Fruit fly (Drosophila melanogaster) whole organism, embryonic: Measurements from ENCODE around the gene fd96Ca.
A peak's percentile ranks its signal among the peaks of the same experiment; 100 is the strongest.

ENCODE experiments used
- Adf1 ChIP-seq: fragments of 200-800 bp; sonication (Bioruptor generic); IDR thresholded peaks from 2 replicates; pipeline ENCODE4 v1.3.6; 2022; ENCODE audit warnings: missing biosample characterization, missing genetic modification characterization
- Blimp-1 ChIP-seq: fragments of 200-800 bp; sonication (Bioruptor generic); optimal IDR thresholded peaks from 3 replicates; lab custom pipeline; 2018; ENCODE audit warnings: missing biosample characterization, missing genetic modification characterization, mild to moderate bottlenecking, moderate library complexity, missing genetic modification reagents
- CG10654 ChIP-seq: fragments of 200-800 bp; sonication (Bioruptor generic); optimal IDR thresholded peaks from 2 replicates; lab custom pipeline; 2016; ENCODE audit warnings: missing biosample characterization, missing genetic modification characterization
- CG11504 ChIP-seq: fragments of 200-800 bp; sonication (Bioruptor generic); optimal IDR thresholded peaks from 3 replicates; lab custom pipeline; 2019; ENCODE audit warnings: missing biosample characterization, mild to moderate bottlenecking, missing genetic modification characterization, moderate library complexity
- CG14014 ChIP-seq: fragments of 200-800 bp; sonication (Bioruptor generic); IDR thresholded peaks from 2 replicates; pipeline ENCODE4 v1.3.6; 2022; ENCODE audit warnings: missing biosample characterization, missing genetic modification characterization
- CG17186 ChIP-seq: fragments of 200-800 bp; sonication (Bioruptor generic); optimal IDR thresholded peaks from 3 replicates; lab custom pipeline; 2017; ENCODE audit warnings: missing biosample characterization, missing genetic modification reagents, missing genetic modification characterization
- CG17912 ChIP-seq: fragments of 200-800 bp; sonication (Bioruptor generic); optimal IDR thresholded peaks from 2 replicates; lab custom pipeline; 2018; ENCODE audit warnings: missing biosample characterization, mild to moderate bottlenecking, missing genetic modification characterization
- CG2199 ChIP-seq: fragments of 200-800 bp; sonication (Bioruptor generic); IDR thresholded peaks from 3 replicates; pipeline ENCODE4 v1.3.6; 2022; ENCODE audit warnings: missing biosample characterization, missing genetic modification characterization
- CG3407 ChIP-seq: fragments of 200-800 bp; sonication (Bioruptor generic); optimal IDR thresholded peaks from 2 replicates; lab custom pipeline; 2018; ENCODE audit warnings: missing biosample characterization, mild to moderate bottlenecking, missing genetic modification characterization
- CG3995 ChIP-seq: fragments of 200-800 bp; sonication (Bioruptor generic); optimal IDR thresholded peaks from 3 replicates; lab custom pipeline; 2016; ENCODE audit warnings: missing biosample characterization, missing genetic modification characterization
- CG7839 ChIP-seq: fragments of 200-800 bp; sonication (Bioruptor generic); optimal IDR thresholded peaks from 3 replicates; lab custom pipeline; 2018; ENCODE audit warnings: missing biosample characterization, mild to moderate bottlenecking, missing genetic modification characterization, moderate library complexity
- CG7987 ChIP-seq: fragments of 200-800 bp; sonication (Bioruptor generic); optimal IDR thresholded peaks from 2 replicates; lab custom pipeline; 2018; ENCODE audit warnings: missing biosample characterization, mild to moderate bottlenecking, missing genetic modification characterization, moderate library complexity
- CG8359 ChIP-seq: fragments of 200-800 bp; sonication (Bioruptor generic); optimal IDR thresholded peaks from 2 replicates; lab custom pipeline; 2017; ENCODE audit warnings: missing biosample characterization, mild to moderate bottlenecking, missing genetic modification characterization, borderline replicate concordance
- D ChIP-seq, 2 experiments: fragments of 200-800 bp in 1 of 2; fragments of >200 bp in 1 of 2; sonication (Bioruptor generic) in 1 of 2; optimal IDR thresholded peaks; 2 replicates in 1 of 2; 3 replicates in 1 of 2; lab custom pipeline; 2017; ENCODE audit warnings: mild to moderate bottlenecking in 1 of 2, missing biosample characterization in 1 of 2, missing genetic modification characterization in 1 of 2, missing genetic modification reagents in 1 of 2
- D19A ChIP-seq: fragments of 200-800 bp; optimal IDR thresholded peaks from 3 replicates; lab custom pipeline; 2019; ENCODE audit warnings: missing biosample characterization, mild to moderate bottlenecking, missing genetic modification characterization, moderate library complexity
- Fer2 ChIP-seq: fragments of 200-800 bp; sonication (Bioruptor generic); optimal IDR thresholded peaks from 2 replicates; lab custom pipeline; 2018; ENCODE audit warnings: missing biosample characterization, mild to moderate bottlenecking, missing genetic modification characterization, moderate library complexity
- Gug ChIP-seq: fragments of 200-800 bp; sonication (Bioruptor generic); IDR thresholded peaks from 4 replicates; pipeline ENCODE4 v1.3.6; 2022; ENCODE audit warnings: missing biosample characterization, missing genetic modification characterization
- HHEX ChIP-seq: fragments of 200-800 bp; sonication (Bioruptor generic); optimal IDR thresholded peaks from 3 replicates; lab custom pipeline; 2017; ENCODE audit warnings: missing biosample characterization, mild to moderate bottlenecking, missing genetic modification characterization, missing genetic modification reagents
- Hand ChIP-seq: fragments of 200-800 bp; sonication (Bioruptor generic); optimal IDR thresholded peaks from 2 replicates; lab custom pipeline; 2017; ENCODE audit warnings: mild to moderate bottlenecking, missing biosample characterization, missing genetic modification reagents, missing genetic modification characterization
- HmgD ChIP-seq: fragments of 200-800 bp; sonication (Bioruptor generic); optimal IDR thresholded peaks from 3 replicates; lab custom pipeline; 2016; ENCODE audit warnings: missing biosample characterization, missing genetic modification characterization
- HmgZ ChIP-seq: fragments of 200-800 bp; sonication (Bioruptor generic); optimal IDR thresholded peaks from 2 replicates; lab custom pipeline; 2018; ENCODE audit warnings: missing biosample characterization, mild to moderate bottlenecking, missing genetic modification characterization
- Meics ChIP-seq: fragments of 200-800 bp; sonication (Bioruptor generic); optimal IDR thresholded peaks from 2 replicates; lab custom pipeline; 2017; ENCODE audit warnings: missing biosample characterization, mild to moderate bottlenecking, missing genetic modification characterization
- NC2α ChIP-seq: fragments of 200-800 bp; sonication (Bioruptor generic); optimal IDR thresholded peaks from 2 replicates; lab custom pipeline; 2016; ENCODE audit warnings: missing biosample characterization, missing genetic modification characterization
- Nf-YB ChIP-seq: fragments of 200-800 bp; sonication (Bioruptor generic); optimal IDR thresholded peaks from 3 replicates; lab custom pipeline; 2019; ENCODE audit warnings: missing biosample characterization, mild to moderate bottlenecking, missing genetic modification characterization, moderate library complexity
- Oli ChIP-seq: fragments of 200-800 bp; sonication (Bioruptor generic); optimal IDR thresholded peaks from 2 replicates; lab custom pipeline; 2018; ENCODE audit warnings: missing biosample characterization, mild to moderate bottlenecking, missing genetic modification characterization, moderate library complexity
- Poxn ChIP-seq: fragments of 200-800 bp; sonication (Bioruptor generic); IDR thresholded peaks from 2 replicates; pipeline ENCODE4 v1.3.6; 2022; ENCODE audit warnings: missing biosample characterization, missing genetic modification characterization
- Sin3A ChIP-seq: fragments of >200 bp; optimal IDR thresholded peaks from 2 replicates; lab custom pipeline; 2018
- Sry-δ ChIP-seq: fragments of 200-800 bp; sonication (Bioruptor generic); optimal IDR thresholded peaks from 2 replicates; lab custom pipeline; 2016; ENCODE audit warnings: missing biosample characterization, missing genetic modification characterization
- Ssrp ChIP-seq: fragments of 200-800 bp; sonication (Bioruptor generic); optimal IDR thresholded peaks from 2 replicates; lab custom pipeline; 2018; ENCODE audit warnings: missing biosample characterization, mild to moderate bottlenecking, missing genetic modification characterization, moderate library complexity
- chinmo ChIP-seq: fragments of 200-800 bp; sonication (Bioruptor generic); IDR thresholded peaks from 4 replicates; pipeline ENCODE4 v1.3.6; 2022; ENCODE audit warnings: missing biosample characterization, missing genetic modification characterization; ENCODE audit not compliant: partially characterized antibody
- ci ChIP-seq: fragments of 200-800 bp; sonication (Bioruptor generic); IDR thresholded peaks from 3 replicates; pipeline ENCODE4 v1.3.6; 2022; ENCODE audit warnings: missing biosample characterization, missing genetic modification characterization
- croc ChIP-seq: fragments of 200-800 bp; sonication (Bioruptor generic); conservative IDR thresholded peaks from 3 replicates; pipeline ENCODE4 v1.3.6; 2022; ENCODE audit warnings: missing biosample characterization, missing genetic modification characterization
- dati ChIP-seq: fragments of 200-800 bp; sonication (Bioruptor generic); IDR thresholded peaks from 2 replicates; pipeline ENCODE4 v1.3.6; 2022; ENCODE audit warnings: missing biosample characterization, missing genetic modification characterization
- en ChIP-seq: fragments of 200-800 bp; sonication (Bioruptor generic); optimal IDR thresholded peaks from 2 replicates; lab custom pipeline; 2016; ENCODE audit warnings: missing biosample characterization, missing genetic modification characterization
- gcm ChIP-seq: fragments of 200-800 bp; sonication (Bioruptor generic); optimal IDR thresholded peaks from 2 replicates; lab custom pipeline; 2019; ENCODE audit warnings: missing biosample characterization, mild to moderate bottlenecking, missing genetic modification characterization, moderate library complexity
- gem ChIP-seq: fragments of 200-800 bp; sonication (Bioruptor generic); optimal IDR thresholded peaks from 2 replicates; lab custom pipeline; 2019; ENCODE audit warnings: missing biosample characterization, mild to moderate bottlenecking, missing genetic modification characterization, moderate library complexity
- gro ChIP-seq: fragments of 200-800 bp; sonication (Bioruptor generic); optimal IDR thresholded peaks from 2 replicates; lab custom pipeline; 2016; ENCODE audit warnings: missing biosample characterization, missing genetic modification characterization
- ham ChIP-seq: fragments of 200-800 bp; sonication (Bioruptor generic); IDR thresholded peaks from 2 replicates; pipeline ENCODE4 v1.3.6; 2022; ENCODE audit warnings: missing biosample characterization, missing genetic modification characterization
- kah ChIP-seq: fragments of 200-800 bp; sonication (Bioruptor generic); optimal IDR thresholded peaks from 2 replicates; lab custom pipeline; 2018; ENCODE audit warnings: missing biosample characterization, mild to moderate bottlenecking, missing genetic modification characterization
- lbe ChIP-seq: fragments of 200-800 bp; sonication (Bioruptor generic); optimal IDR thresholded peaks from 2 replicates; lab custom pipeline; 2016; ENCODE audit warnings: missing biosample characterization, mild to moderate bottlenecking, missing genetic modification characterization
- lmd ChIP-seq: fragments of 200-800 bp; sonication (Bioruptor generic); IDR thresholded peaks from 2 replicates; pipeline ENCODE4 v1.3.6; 2022; ENCODE audit warnings: missing biosample characterization, missing genetic modification characterization
- nerfin-2 ChIP-seq: fragments of 200-800 bp; sonication (Bioruptor generic); IDR thresholded peaks from 2 replicates; pipeline ENCODE4 v1.3.6; 2022; ENCODE audit warnings: missing biosample characterization, missing genetic modification characterization; ENCODE audit not compliant: partially characterized antibody
- pita ChIP-seq: fragments of 200-800 bp; sonication (Bioruptor generic); optimal IDR thresholded peaks from 2 replicates; lab custom pipeline; 2017; ENCODE audit warnings: missing biosample characterization, mild to moderate bottlenecking, missing genetic modification characterization
- psq ChIP-seq: fragments of 200-800 bp; sonication (Bioruptor generic); optimal IDR thresholded peaks from 2 replicates; lab custom pipeline; 2017; ENCODE audit warnings: missing biosample characterization, missing genetic modification characterization
- ro ChIP-seq: fragments of 200-800 bp; sonication (Bioruptor generic); IDR thresholded peaks from 2 replicates; pipeline ENCODE4 v1.3.6; 2022; ENCODE audit warnings: missing biosample characterization, missing genetic modification characterization
- schlank ChIP-seq: fragments of 200-800 bp; sonication (Bioruptor generic); optimal IDR thresholded peaks from 2 replicates; lab custom pipeline; 2018; ENCODE audit warnings: missing biosample characterization, mild to moderate bottlenecking, missing genetic modification characterization
- scrt ChIP-seq: fragments of 200-800 bp; sonication (Bioruptor generic); optimal IDR thresholded peaks from 2 replicates; lab custom pipeline; 2018; ENCODE audit warnings: missing biosample characterization, mild to moderate bottlenecking, missing genetic modification characterization, moderate library complexity
- sens ChIP-seq: fragments of 200-800 bp; sonication (Bioruptor generic); peaks from one replicate; lab custom pipeline; 2016; ENCODE audit warnings: missing biosample characterization, missing genetic modification characterization
- sna ChIP-seq: fragments of 200-800 bp; sonication (Bioruptor generic); IDR thresholded peaks from 2 replicates; pipeline ENCODE4 v1.3.6; 2022; ENCODE audit warnings: missing biosample characterization, missing genetic modification characterization; ENCODE audit not compliant: partially characterized antibody
- trem ChIP-seq: fragments of 200-800 bp; optimal IDR thresholded peaks from 3 replicates; lab custom pipeline; 2019; ENCODE audit warnings: missing biosample characterization, mild to moderate bottlenecking, missing genetic modification characterization, moderate library complexity
- wek ChIP-seq: fragments of 200-800 bp; sonication (Bioruptor generic); optimal IDR thresholded peaks from 3 replicates; lab custom pipeline; 2018; ENCODE audit warnings: missing biosample characterization, mild to moderate bottlenecking, missing genetic modification characterization, moderate library complexity

fd96Ca gene

DNA sequence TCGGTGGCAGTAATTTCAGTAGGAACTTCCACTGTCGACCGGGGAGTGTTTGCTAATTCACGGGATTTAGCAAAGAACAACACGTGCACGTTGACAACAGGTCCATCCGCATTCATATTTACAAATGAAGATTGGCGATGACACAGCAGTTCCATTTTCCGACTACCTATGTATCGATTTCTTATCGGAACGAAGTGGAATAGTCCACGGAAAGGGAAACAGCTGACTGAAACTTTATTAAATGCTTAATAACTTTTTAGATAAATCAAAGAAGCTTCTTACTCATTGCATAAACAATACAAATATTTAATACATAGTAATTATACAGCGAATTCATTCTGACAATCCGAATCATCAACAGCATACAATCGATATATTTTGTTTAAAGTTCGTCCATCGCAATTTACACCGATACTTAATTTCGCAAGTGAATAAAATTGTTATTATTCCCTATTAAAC lies 44.8 kb downstream of the fd96Ca start, which contains the start of the genes Mocs2A, Mocs2B and Clbn (continued):
- TF ChIP-seq trem (tag; lab: Kevin White, UChicago) (peak; percentile 15), lmd (GFP tag; lab: Robert Waterston, UW) (no peak), sna (GFP tag; lab: Robert Waterston, UW) (peak; percentile 81), Blimp-1 (GFP tag; lab: Kevin White, UChicago) (no peak), Gug (GFP tag; lab: Robert Waterston, UW) (no peak), croc (GFP tag; lab: Robert Waterston, UW) (no peak), D (optimal IDR thresholded peaks at IDR 0.05; lab: Kevin White, UChicago) (no peak), D (GFP tag; optimal IDR thresholded peaks at IDR 0.05; lab: Kevin White, UChicago) (no peak), pita (GFP tag; lab: Kevin White, UChicago) (no peak), ro (GFP tag; lab: Robert Waterston, UW) (no peak), chinmo (peak; percentile 75; the same call in 1 of the 4 replicates), Adf1 (GFP tag; lab: Robert Waterston, UW) (no peak), dati (no peak), Poxn (no peak), CG17912 (GFP tag; lab: Kevin White, UChicago) (no peak), CG10654 (GFP tag; lab: Kevin White, UChicago) (no peak), CG14014 (GFP tag; lab: Robert Waterston, UW) (no peak), CG7839 (tag; lab: Kevin White, UChicago) (no peak), HmgZ (tag; lab: Kevin White, UChicago) (no peak), CG3407 (no peak), Sry-δ (GFP tag; lab: Kevin White, UChicago) (peak; percentile 84), lbe (GFP tag; lab: Kevin White, UChicago) (peak; percentile 12), CG7987 (GFP tag; lab: Kevin White, UChicago) (no peak), Meics (no peak), nerfin-2 (GFP tag; lab: Robert Waterston, UW) (peak; percentile 60; the same call in 1 of the 2 replicates), Sin3A (lab: Kevin White, UChicago) (no peak), Hand (GFP tag; lab: Kevin White, UChicago) (no peak), HmgD (no peak), gem (tag; lab: Kevin White, UChicago) (no peak), ci (GFP tag; lab: Robert Waterston, UW) (no peak), en (GFP tag; lab: Kevin White, UChicago) (no peak), Oli (no peak), gro (GFP tag; lab: Kevin White, UChicago) (no peak), Nf-YB (no peak), scrt (peak; percentile 81), wek (GFP tag; lab: Kevin White, UChicago) (no peak), CG17186 (no peak), HHEX (GFP tag; lab: Kevin White, UChicago) (no peak), CG11504 (tag; lab: Kevin White, UChicago) (no peak), psq (no peak), Ssrp (tag; lab: Kevin White, UChicago) (no peak), ham (GFP tag; lab: Robert Waterston, UW) (no peak), NC2α (GFP tag; lab: Kevin White, UChicago) (no peak), kah (GFP tag; lab: Kevin White, UChicago) (peak; percentile 60), CG2199 (GFP tag; lab: Robert Waterston, UW) (no peak), Fer2 (tag; lab: Kevin White, UChicago) (no peak), CG8359 (no peak), sens (GFP tag; lab: Kevin White, UChicago) (peak; percentile 80), CG3995 (GFP tag; lab: Kevin White, UChicago) (no peak), schlank (tag; lab: Kevin White, UChicago) (no peak), D19A (tag; lab: Kevin White, UChicago) (no peak), gcm (no peak)
